Worm (Caenorhabditis elegans) whole organism, midembryonic: ENCODE measurements around the gene F48G7.12.

Experiments
- T22C8.4 ChIP-seq: fragments of 200-800 bp; sonication (Bioruptor generic); IDR thresholded peaks from 2 replicates; pipeline ENCODE4 v1.3.6; 2022; ENCODE audit warnings: missing genetic modification characterization, missing compliant biosample characterization
- cog-1 ChIP-seq: sonication (generic microtip); optimal IDR thresholded peaks from 2 replicates; lab custom pipeline; 2016; ENCODE audit warnings: missing genetic modification characterization, missing compliant biosample characterization
- flt-1 ChIP-seq: fragments of 200-800 bp; sonication (Bioruptor generic); IDR thresholded peaks from 2 replicates; pipeline ENCODE4 v1.3.6; 2022; ENCODE audit warnings: missing genetic modification characterization, missing compliant biosample characterization
- klf-2 ChIP-seq: fragments of 200-800 bp; sonication (Bioruptor generic); conservative IDR thresholded peaks from 2 replicates; pipeline ENCODE4 v1.3.6; 2022; ENCODE audit warnings: missing genetic modification reagents, missing genetic modification characterization, missing compliant biosample characterization
- med-1 ChIP-seq: sonication (generic microtip); optimal IDR thresholded peaks from 2 replicates; lab custom pipeline; 2017; ENCODE audit warnings: missing genetic modification characterization, mild to moderate bottlenecking, missing compliant biosample characterization, antibody characterized with exemption, missing genetic modification reagents; ENCODE audit not compliant: insufficient read depth
- ref-1 ChIP-seq: fragments of 200-800 bp; sonication (Bioruptor generic); conservative IDR thresholded peaks from 2 replicates; pipeline ENCODE4 v1.3.6; 2022; ENCODE audit warnings: missing genetic modification reagents, missing genetic modification characterization, missing compliant biosample characterization
- tab-1 ChIP-seq: fragments of 200-800 bp; sonication (Bioruptor generic); IDR thresholded peaks from 2 replicates; pipeline ENCODE4 v1.3.6; 2022; ENCODE audit warnings: missing genetic modification characterization, missing compliant biosample characterization
- ztf-23 ChIP-seq: fragments of 200-800 bp; sonication (Bioruptor generic); IDR thresholded peaks from 2 replicates; pipeline ENCODE4 v1.3.6; 2022; ENCODE audit warnings: missing genetic modification reagents, missing genetic modification characterization, missing compliant biosample characterization
- ztf-29 ChIP-seq: fragments of 200-800 bp; sonication (Bioruptor generic); IDR thresholded peaks from 2 replicates; pipeline ENCODE4 v1.3.6; 2022; ENCODE audit warnings: missing genetic modification reagents, missing genetic modification characterization, missing compliant biosample characterization

Gene F48G7.12

DNA sequence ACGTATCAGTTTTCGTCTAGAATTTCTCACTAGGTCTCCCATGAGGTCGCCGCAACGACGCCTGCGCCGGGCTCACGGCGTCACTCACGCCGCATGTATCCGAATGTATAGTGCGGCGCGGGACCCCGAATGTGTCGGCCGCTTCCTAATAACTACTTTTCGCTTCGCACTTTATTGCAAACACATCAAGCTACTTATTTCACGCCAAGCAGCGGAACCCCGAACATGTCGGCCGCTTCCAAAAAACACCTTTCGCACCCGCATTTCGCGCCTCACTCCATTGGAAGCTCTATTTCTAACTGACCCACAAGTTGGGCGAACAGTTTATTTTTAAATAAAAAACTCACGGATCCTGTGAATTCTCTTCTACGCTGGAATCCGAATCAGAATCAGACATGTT, 30.1 kb upstream of the F48G7.12 start:
- TF ChIP-seq ztf-23, result no peak
- TF ChIP-seq ref-1, result no peak
- TF ChIP-seq med-1 (GFP tag; lab: Kevin White, UChicago), result no peak
- no peak for TF ChIP-seq cog-1 (tag; lab: Kevin White, UChicago)
- TF ChIP-seq tab-1 (GFP tag; lab: Robert Waterston, UW), result no peak
- no peak for TF ChIP-seq flt-1 (GFP tag; lab: Robert Waterston, UW)
- no peak for TF ChIP-seq T22C8.4 (GFP tag; lab: Robert Waterston, UW)
- TF ChIP-seq klf-2 (GFP tag; lab: Robert Waterston, UW), result no peak
- TF ChIP-seq ztf-29 (GFP tag; lab: Robert Waterston, UW), result no peak

DNA sequence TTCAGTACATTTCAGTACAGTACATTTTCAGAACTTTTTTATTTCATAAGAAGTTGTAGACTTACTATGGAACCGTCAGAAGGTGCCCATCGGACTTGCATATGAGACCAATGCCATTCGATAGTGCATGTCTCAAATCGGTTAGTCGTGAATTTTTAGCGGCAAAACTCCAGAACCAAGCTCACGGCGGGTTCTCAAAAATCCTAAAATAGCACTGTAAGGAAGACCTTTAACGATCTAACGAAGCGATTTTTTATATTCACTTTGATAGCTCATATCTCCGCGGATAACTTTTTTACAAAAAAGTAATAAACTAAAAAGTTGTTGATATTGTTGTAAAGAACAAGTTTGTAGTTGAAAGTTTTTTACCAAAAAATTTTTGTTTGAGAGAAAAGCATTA, 28.2 kb upstream of the F48G7.12 start, which contains the start of gene sru-25:
Gene sru-25 (minus strand): TSS at position 101 of the 400 bp plus-strand sequence.
- TF ChIP-seq cog-1 (tag; lab: Kevin White, UChicago), result no peak
- no peak for TF ChIP-seq T22C8.4 (GFP tag; lab: Robert Waterston, UW)
- TF ChIP-seq med-1 (GFP tag; lab: Kevin White, UChicago), result no peak
- TF ChIP-seq ztf-23, result no peak
- no peak for TF ChIP-seq ref-1
- TF ChIP-seq klf-2 (GFP tag; lab: Robert Waterston, UW), result no peak
- TF ChIP-seq flt-1 (GFP tag; lab: Robert Waterston, UW), result no peak
- no peak for TF ChIP-seq ztf-29 (GFP tag; lab: Robert Waterston, UW)
- no peak for TF ChIP-seq tab-1 (GFP tag; lab: Robert Waterston, UW)

DNA sequence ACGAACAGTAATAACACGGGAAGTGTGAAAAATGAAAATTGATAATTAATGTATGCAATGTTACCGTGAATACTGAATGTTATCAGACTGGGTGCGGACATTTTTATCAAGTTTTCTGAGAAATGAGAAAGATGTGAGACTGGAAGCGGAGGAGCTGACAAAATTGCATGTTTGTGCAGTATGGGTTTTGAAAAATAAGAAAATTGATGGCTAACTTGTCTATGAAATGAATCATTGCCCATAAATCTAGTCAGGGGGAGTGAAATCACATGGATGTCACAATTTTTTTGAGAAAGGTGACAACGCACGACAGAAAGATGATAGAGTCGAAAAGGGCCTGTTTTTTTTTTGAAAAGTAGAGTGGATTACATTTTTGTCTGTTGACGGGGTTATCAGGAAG, 25.3 kb upstream of the F48G7.12 start, which contains the start of gene sru-24:
Gene sru-24 (minus strand): TSS at position 101 of the 400 bp plus-strand sequence.
- no peak for TF ChIP-seq med-1 (GFP tag; lab: Kevin White, UChicago)
- no peak for TF ChIP-seq ztf-29 (GFP tag; lab: Robert Waterston, UW)

- no peak for TF ChIP-seq klf-2 (GFP tag; lab: Robert Waterston, UW)
- TF ChIP-seq T22C8.4 (GFP tag; lab: Robert Waterston, UW), result no peak
- TF ChIP-seq ztf-29 (GFP tag; lab: Robert Waterston, UW), result no peak
- no peak for TF ChIP-seq flt-1 (GFP tag; lab: Robert Waterston, UW)
- no peak for TF ChIP-seq ztf-23
Measured at ce11 chrV:667459-667858, 21.4 kb upstream of the F48G7.12 start, which contains the start of gene nhr-180. nhr-180 (minus strand) TSS chrV:667510.

- TF ChIP-seq ztf-29 (GFP tag; lab: Robert Waterston, UW) (no peak), tab-1 (GFP tag; lab: Robert Waterston, UW) (no peak), flt-1 (GFP tag; lab: Robert Waterston, UW) (no peak), klf-2 (GFP tag; lab: Robert Waterston, UW) (no peak), med-1 (GFP tag; lab: Kevin White, UChicago) (no peak)
Measured at ce11 chrV:664337-664847, 18.4 kb upstream of the F48G7.12 start, which contains the start of the genes F31F4.11 and srh-266. F31F4.11 (minus strand) TSS chrV:664437. srh-266 (plus strand) TSS chrV:664797.

- no peak for TF ChIP-seq med-1 (GFP tag; lab: Kevin White, UChicago)
- no peak for TF ChIP-seq flt-1 (GFP tag; lab: Robert Waterston, UW)
- TF ChIP-seq klf-2 (GFP tag; lab: Robert Waterston, UW), result no peak
- no peak for TF ChIP-seq ztf-23
- TF ChIP-seq T22C8.4 (GFP tag; lab: Robert Waterston, UW), result no peak
- no peak for TF ChIP-seq cog-1 (tag; lab: Kevin White, UChicago)
- TF ChIP-seq ref-1, result no peak
- TF ChIP-seq ztf-29 (GFP tag; lab: Robert Waterston, UW), result no peak
- TF ChIP-seq tab-1 (GFP tag; lab: Robert Waterston, UW), result no peak
Measured at ce11 chrV:660210-660609, 14.2 kb upstream of the F48G7.12 start, which contains the start of gene F31F4.17. F31F4.17 (minus strand) TSS chrV:660310.

DNA sequence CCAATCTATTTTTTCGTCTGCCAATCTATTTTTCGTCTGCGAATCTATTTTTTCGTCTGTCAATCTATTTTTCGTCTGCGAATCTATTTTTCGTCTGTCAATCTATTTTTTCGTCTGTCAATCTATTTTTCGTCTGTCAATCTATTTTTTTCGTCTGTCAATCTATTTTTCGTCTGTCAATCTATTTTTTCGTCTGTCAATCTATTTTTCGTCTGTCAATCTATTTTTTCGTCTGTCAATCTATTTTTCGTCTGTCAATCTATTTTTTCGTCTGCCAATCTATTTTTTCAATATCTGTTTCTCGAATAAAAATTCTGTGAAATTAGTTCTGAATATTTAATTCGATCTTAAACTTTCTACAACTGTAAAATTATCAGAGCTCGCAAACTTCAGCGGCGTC, 12.1 kb upstream of the F48G7.12 start:
- TF ChIP-seq flt-1 (GFP tag; lab: Robert Waterston, UW), result peak; percentile 68; the same call in 1 of the 2 replicates
- TF ChIP-seq klf-2 (GFP tag; lab: Robert Waterston, UW), result peak; percentile 59; the same call in 1 of the 2 replicates

- TF ChIP-seq ztf-29 (GFP tag; lab: Robert Waterston, UW), result no peak
- TF ChIP-seq flt-1 (GFP tag; lab: Robert Waterston, UW), result no peak
- TF ChIP-seq med-1 (GFP tag; lab: Kevin White, UChicago), result no peak
- no peak for TF ChIP-seq T22C8.4 (GFP tag; lab: Robert Waterston, UW)
Measured at ce11 chrV:657678-658077, 11.6 kb upstream of the F48G7.12 start, which contains the start of gene srh-246. srh-246 (minus strand) TSS chrV:657778.

DNA sequence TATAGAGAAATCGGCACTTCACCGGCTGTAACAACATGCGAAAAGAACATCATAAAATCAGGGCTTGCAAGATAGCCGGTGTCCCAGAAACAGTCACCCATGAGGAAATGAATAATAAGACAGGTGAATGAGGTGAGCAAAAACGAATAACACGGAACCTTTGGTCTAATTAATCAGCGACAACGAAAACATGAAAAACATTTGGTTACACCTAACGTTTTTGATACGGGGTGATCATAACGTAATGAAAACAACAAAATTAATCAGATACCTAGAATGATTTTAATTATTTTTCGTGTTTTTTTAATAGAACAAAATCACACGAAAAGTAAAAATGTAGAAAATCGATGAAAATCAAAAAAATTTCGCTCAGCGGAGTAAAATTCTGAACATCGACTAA, 9.8 kb upstream of the F48G7.12 start, which contains the start of gene srh-245:
Gene srh-245 (minus strand): TSS at position 101 of the 400 bp plus-strand sequence.
- TF ChIP-seq flt-1 (GFP tag; lab: Robert Waterston, UW) (no peak), T22C8.4 (GFP tag; lab: Robert Waterston, UW) (no peak), ztf-23 (no peak), tab-1 (GFP tag; lab: Robert Waterston, UW) (no peak), ztf-29 (GFP tag; lab: Robert Waterston, UW) (no peak), cog-1 (tag; lab: Kevin White, UChicago) (no peak), klf-2 (GFP tag; lab: Robert Waterston, UW) (no peak), med-1 (GFP tag; lab: Kevin White, UChicago) (no peak), ref-1 (no peak)

DNA sequence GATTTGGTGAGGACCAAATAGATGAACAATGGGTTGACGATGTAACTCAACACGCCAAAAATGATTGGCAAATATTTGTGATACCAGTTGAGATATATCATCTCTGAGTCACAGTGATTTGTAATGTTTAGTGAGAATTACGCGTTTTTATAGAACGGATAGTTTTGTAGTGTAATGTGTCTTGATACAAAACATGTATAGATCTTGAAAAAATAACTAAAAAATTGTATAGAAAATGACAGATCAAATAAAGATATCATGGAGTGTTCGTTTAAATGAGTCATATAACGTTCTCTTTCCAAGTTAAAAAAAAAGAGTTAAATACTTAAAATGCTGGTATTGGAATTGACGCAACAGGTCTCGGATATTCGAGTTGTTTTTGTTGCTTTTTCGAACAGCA, 8.4 kb upstream of the F48G7.12 start, which contains the start of gene srj-6:
Gene srj-6 (minus strand): TSS at position 101 of the 400 bp plus-strand sequence.
- TF ChIP-seq cog-1 (tag; lab: Kevin White, UChicago), result no peak
- TF ChIP-seq med-1 (GFP tag; lab: Kevin White, UChicago), result no peak
- no peak for TF ChIP-seq ztf-23
- no peak for TF ChIP-seq ref-1
- no peak for TF ChIP-seq ztf-29 (GFP tag; lab: Robert Waterston, UW)
- no peak for TF ChIP-seq klf-2 (GFP tag; lab: Robert Waterston, UW)
- TF ChIP-seq T22C8.4 (GFP tag; lab: Robert Waterston, UW), result no peak
- TF ChIP-seq tab-1 (GFP tag; lab: Robert Waterston, UW), result no peak
- TF ChIP-seq flt-1 (GFP tag; lab: Robert Waterston, UW), result no peak
